Fruit fly (Drosophila melanogaster) whole organism, embryonic: ENCODE measurements around the gene plx.

ENCODE experiments used
- Aef1 ChIP-seq: fragments of 200-800 bp; sonication (Bioruptor generic); IDR thresholded peaks from 3 replicates; pipeline ENCODE4 v1.3.6; 2022; ENCODE audit warnings: missing biosample characterization, missing genetic modification characterization
- Blimp-1 ChIP-seq: fragments of 200-800 bp; sonication (Bioruptor generic); optimal IDR thresholded peaks from 3 replicates; lab custom pipeline; 2018; ENCODE audit warnings: missing biosample characterization, missing genetic modification characterization, mild to moderate bottlenecking, moderate library complexity, missing genetic modification reagents
- C15 ChIP-seq: fragments of 200-800 bp; sonication (Bioruptor generic); IDR thresholded peaks from 3 replicates; pipeline ENCODE4 v1.3.6; 2022; ENCODE audit warnings: missing biosample characterization, missing genetic modification characterization
- CG10979 ChIP-seq: fragments of 200-800 bp; sonication (Bioruptor generic); optimal IDR thresholded peaks from 2 replicates; lab custom pipeline; 2018; ENCODE audit warnings: missing biosample characterization, mild to moderate bottlenecking, missing genetic modification characterization, moderate library complexity
- CG12236 ChIP-seq: fragments of 200-800 bp; sonication (Bioruptor generic); optimal IDR thresholded peaks from 2 replicates; lab custom pipeline; 2016; ENCODE audit warnings: missing biosample characterization, missing genetic modification characterization
- CG12659 ChIP-seq: fragments of 200-800 bp; sonication (Bioruptor generic); optimal IDR thresholded peaks from 3 replicates; lab custom pipeline; 2017; ENCODE audit warnings: mild to moderate bottlenecking, missing biosample characterization, missing genetic modification reagents, missing genetic modification characterization
- CG13424 ChIP-seq: fragments of 200-800 bp; sonication (Bioruptor generic); optimal IDR thresholded peaks from 2 replicates; lab custom pipeline; 2019; ENCODE audit warnings: missing biosample characterization, mild to moderate bottlenecking, missing genetic modification characterization, moderate library complexity
- CG14014 ChIP-seq: fragments of 200-800 bp; sonication (Bioruptor generic); IDR thresholded peaks from 2 replicates; pipeline ENCODE4 v1.3.6; 2022; ENCODE audit warnings: missing biosample characterization, missing genetic modification characterization
- CG14860 ChIP-seq: fragments of 200-800 bp; sonication (Bioruptor generic); IDR thresholded peaks from 3 replicates; pipeline ENCODE4 v1.3.6; 2022; ENCODE audit warnings: missing biosample characterization, missing genetic modification characterization; ENCODE audit not compliant: partially characterized antibody
- CG15479 ChIP-seq: fragments of 200-800 bp; sonication (Bioruptor generic); optimal IDR thresholded peaks from 3 replicates; lab custom pipeline; 2019; ENCODE audit warnings: missing biosample characterization, mild to moderate bottlenecking, missing genetic modification characterization, moderate library complexity
- CG17829 ChIP-seq: fragments of 200-800 bp; optimal IDR thresholded peaks from 2 replicates; lab custom pipeline; 2019; ENCODE audit warnings: missing biosample characterization, mild to moderate bottlenecking, missing genetic modification characterization, moderate library complexity
- CG18262 ChIP-seq: fragments of 200-800 bp; optimal IDR thresholded peaks from 3 replicates; lab custom pipeline; 2019; ENCODE audit warnings: missing biosample characterization, mild to moderate bottlenecking, missing genetic modification characterization, moderate library complexity
- CG2875 ChIP-seq: fragments of 200-800 bp; sonication (Bioruptor generic); optimal IDR thresholded peaks from 2 replicates; lab custom pipeline; 2017; ENCODE audit warnings: missing biosample characterization, mild to moderate bottlenecking, missing genetic modification characterization, missing genetic modification reagents
- CG30020 ChIP-seq: fragments of 200-800 bp; optimal IDR thresholded peaks from 2 replicates; lab custom pipeline; 2019; ENCODE audit warnings: missing biosample characterization, mild to moderate bottlenecking, missing genetic modification characterization, moderate library complexity
- CG34224 ChIP-seq: fragments of 200-800 bp; sonication (Bioruptor generic); IDR thresholded peaks from 3 replicates; pipeline ENCODE4 v1.3.6; 2022; ENCODE audit warnings: missing biosample characterization, missing genetic modification characterization; ENCODE audit not compliant: partially characterized antibody
- CHES-1-like ChIP-seq: fragments of 200-800 bp; sonication (Bioruptor generic); optimal IDR thresholded peaks from 2 replicates; lab custom pipeline; 2016; ENCODE audit warnings: missing biosample characterization, missing genetic modification characterization
- CTCF ChIP-seq: fragments of 200-800 bp; sonication (Bioruptor generic); optimal IDR thresholded peaks from 2 replicates; lab custom pipeline; 2017; ENCODE audit warnings: missing biosample characterization, mild to moderate bottlenecking, missing genetic modification characterization, moderate library complexity
- Dref ChIP-seq: fragments of 200-800 bp; sonication (Bioruptor generic); IDR thresholded peaks from 2 replicates; pipeline ENCODE4 v1.3.6; 2022; ENCODE audit warnings: missing biosample characterization, missing genetic modification characterization
- Ets65A ChIP-seq: fragments of 200-800 bp; sonication (Bioruptor generic); peaks from one replicate; lab custom pipeline; 2016; ENCODE audit warnings: missing biosample characterization, missing genetic modification characterization
- Fer1 ChIP-seq: fragments of 200-800 bp; sonication (Bioruptor generic); optimal IDR thresholded peaks from 2 replicates; lab custom pipeline; 2017; ENCODE audit warnings: missing biosample characterization, mild to moderate bottlenecking, missing genetic modification characterization
- Gug ChIP-seq: fragments of 200-800 bp; sonication (Bioruptor generic); IDR thresholded peaks from 4 replicates; pipeline ENCODE4 v1.3.6; 2022; ENCODE audit warnings: missing biosample characterization, missing genetic modification characterization
- HHEX ChIP-seq: fragments of 200-800 bp; sonication (Bioruptor generic); optimal IDR thresholded peaks from 3 replicates; lab custom pipeline; 2017; ENCODE audit warnings: missing biosample characterization, mild to moderate bottlenecking, missing genetic modification characterization, missing genetic modification reagents
- Hmx ChIP-seq: fragments of 200-800 bp; sonication (Bioruptor generic); optimal IDR thresholded peaks from 2 replicates; lab custom pipeline; 2016; ENCODE audit warnings: missing biosample characterization, missing genetic modification characterization
- Mad ChIP-seq: fragments of 200-800 bp; sonication (Bioruptor generic); optimal IDR thresholded peaks from 2 replicates; lab custom pipeline; 2016; ENCODE audit warnings: missing biosample characterization, missing genetic modification characterization
- Myb ChIP-seq: fragments of 200-800 bp; sonication (Bioruptor generic); optimal IDR thresholded peaks from 2 replicates; lab custom pipeline; 2016; ENCODE audit warnings: missing biosample characterization, missing genetic modification characterization
- Sin3A ChIP-seq: fragments of >200 bp; optimal IDR thresholded peaks from 2 replicates; lab custom pipeline; 2018
- Spps ChIP-seq: fragments of 200-800 bp; sonication (Bioruptor generic); optimal IDR thresholded peaks from 2 replicates; lab custom pipeline; 2018; ENCODE audit warnings: missing biosample characterization, mild to moderate bottlenecking, missing genetic modification characterization
- Ssrp ChIP-seq: fragments of 200-800 bp; sonication (Bioruptor generic); optimal IDR thresholded peaks from 2 replicates; lab custom pipeline; 2018; ENCODE audit warnings: missing biosample characterization, mild to moderate bottlenecking, missing genetic modification characterization, moderate library complexity
- ap ChIP-seq: fragments of 200-800 bp; sonication (Bioruptor generic); IDR thresholded peaks from 2 replicates; pipeline ENCODE4 v1.3.6; 2022; ENCODE audit warnings: missing biosample characterization, missing genetic modification characterization
- br ChIP-seq: fragments of >200 bp; optimal IDR thresholded peaks from 2 replicates; lab custom pipeline; 2017
- cad ChIP-seq: fragments of >200 bp; optimal IDR thresholded peaks from 2 replicates; lab custom pipeline; 2017; ENCODE audit warnings: missing biosample characterization, missing genetic modification characterization
- cg ChIP-seq: fragments of 200-800 bp; sonication (Bioruptor generic); optimal IDR thresholded peaks from 3 replicates; lab custom pipeline; 2019; ENCODE audit warnings: missing biosample characterization, mild to moderate bottlenecking, missing genetic modification characterization, moderate library complexity
- dpn ChIP-seq, 2 experiments: fragments of 200-800 bp; sonication (Bioruptor generic); optimal IDR thresholded peaks; 3 replicates each; lab custom pipeline; 2016; ENCODE audit warnings: missing biosample characterization in 2 of 2, missing genetic modification characterization in 2 of 2
- insv ChIP-seq, 2 experiments: fragments of 200-800 bp; sonication (Bioruptor generic); optimal IDR thresholded peaks; 3 replicates each; lab custom pipeline; 2016 to 2018; ENCODE audit warnings: missing biosample characterization in 2 of 2, missing genetic modification characterization in 2 of 2
- kay ChIP-seq: fragments of 200-800 bp; sonication (Bioruptor generic); optimal IDR thresholded peaks from 2 replicates; lab custom pipeline; 2016; ENCODE audit warnings: missing biosample characterization, missing genetic modification characterization
- rib ChIP-seq: fragments of 200-800 bp; sonication (Bioruptor generic); IDR thresholded peaks from 2 replicates; pipeline ENCODE4 v1.3.6; 2022; ENCODE audit warnings: missing biosample characterization, missing genetic modification characterization
- sens ChIP-seq: fragments of 200-800 bp; sonication (Bioruptor generic); peaks from one replicate; lab custom pipeline; 2016; ENCODE audit warnings: missing biosample characterization, missing genetic modification characterization
- slbo ChIP-seq: fragments of 200-800 bp; sonication (Bioruptor generic); IDR thresholded peaks from 2 replicates; pipeline ENCODE4 v1.3.6; 2022; ENCODE audit warnings: missing biosample characterization, missing genetic modification characterization
- trh ChIP-seq: fragments of 200-800 bp; sonication (Bioruptor generic); optimal IDR thresholded peaks from 2 replicates; lab custom pipeline; 2016; ENCODE audit warnings: missing biosample characterization, missing genetic modification characterization
- unpg ChIP-seq: fragments of 200-800 bp; sonication (Bioruptor generic); optimal IDR thresholded peaks from 3 replicates; lab custom pipeline; 2018; ENCODE audit warnings: missing biosample characterization, mild to moderate bottlenecking, missing genetic modification characterization, moderate library complexity
- vvl ChIP-seq: fragments of 200-800 bp; sonication (Bioruptor generic); IDR thresholded peaks from 2 replicates; pipeline ENCODE4 v1.3.6; 2022; ENCODE audit warnings: missing biosample characterization, missing genetic modification characterization
- zen2 ChIP-seq: fragments of 200-800 bp; sonication (Bioruptor generic); IDR thresholded peaks from 3 replicates; pipeline ENCODE4 v1.3.6; 2022; ENCODE audit warnings: missing biosample characterization, missing genetic modification characterization; ENCODE audit not compliant: partially characterized antibody

The plx gene

DNA sequence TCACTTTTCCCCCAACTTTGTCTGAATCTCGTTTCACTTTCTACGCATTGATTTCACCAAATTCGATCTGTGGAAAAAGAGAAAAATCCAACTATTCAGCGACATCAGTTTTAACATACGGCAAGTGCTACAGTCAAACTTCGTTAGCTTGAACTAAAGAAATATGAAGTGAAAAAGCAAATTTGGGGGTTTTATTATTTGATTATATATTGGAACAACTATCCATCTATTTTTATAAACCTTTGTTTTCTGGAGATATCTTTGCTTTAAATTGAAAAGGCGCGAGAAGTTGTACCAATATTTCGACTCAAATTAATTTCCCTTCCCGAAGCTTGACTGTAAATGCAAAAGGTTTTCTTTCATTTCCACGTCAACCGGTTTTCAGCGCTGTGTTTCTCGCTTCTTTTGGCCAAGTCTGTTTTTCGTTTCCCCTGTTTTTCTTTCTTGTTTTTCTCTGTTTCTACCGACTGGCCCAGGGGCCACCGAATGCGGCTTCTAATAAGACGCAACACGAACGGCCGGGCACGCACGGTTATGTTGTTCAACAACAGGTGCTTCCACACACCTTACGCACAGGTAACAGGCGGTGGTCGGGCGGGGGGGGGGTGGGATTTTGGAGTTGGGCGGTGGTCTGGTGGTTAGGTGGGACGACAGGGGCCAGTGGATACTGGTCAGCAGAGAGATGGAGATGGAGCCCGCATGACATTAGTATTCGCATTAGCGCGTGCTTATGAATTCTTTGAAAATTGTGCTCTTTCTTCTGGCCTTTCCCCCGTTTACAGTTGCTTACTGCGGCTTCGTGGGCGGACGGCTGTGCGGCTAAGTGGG is 2.5 kb upstream of the plx start (continued):
- no peak for TF ChIP-seq trh (GFP tag; lab: Kevin White, UChicago)
- peak; percentile 51 for TF ChIP-seq Spps (tag; lab: Kevin White, UChicago)
- TF ChIP-seq Blimp-1 (GFP tag; lab: Kevin White, UChicago): peak; percentile 92
- TF ChIP-seq Dref (GFP tag; lab: Robert Waterston, UW): no peak
- TF ChIP-seq Myb (GFP tag; lab: Kevin White, UChicago): no peak
- TF ChIP-seq CG14860: no peak
- TF ChIP-seq slbo (GFP tag; lab: Robert Waterston, UW): no peak
- TF ChIP-seq CG10979 (tag; lab: Kevin White, UChicago): peak; percentile 82
- peak; percentile 73 for TF ChIP-seq CG13424 (tag; lab: Kevin White, UChicago)
- TF ChIP-seq Hmx: no peak
- TF ChIP-seq Fer1: peak; percentile 54
- no peak for TF ChIP-seq Aef1 (GFP tag; lab: Robert Waterston, UW)
- TF ChIP-seq C15: no peak
- TF ChIP-seq Gug (GFP tag; lab: Robert Waterston, UW): peak; percentile 10; the same call in 1 of the 4 replicates
- TF ChIP-seq CG2875 (GFP tag; lab: Kevin White, UChicago): peak; percentile 59

DNA sequence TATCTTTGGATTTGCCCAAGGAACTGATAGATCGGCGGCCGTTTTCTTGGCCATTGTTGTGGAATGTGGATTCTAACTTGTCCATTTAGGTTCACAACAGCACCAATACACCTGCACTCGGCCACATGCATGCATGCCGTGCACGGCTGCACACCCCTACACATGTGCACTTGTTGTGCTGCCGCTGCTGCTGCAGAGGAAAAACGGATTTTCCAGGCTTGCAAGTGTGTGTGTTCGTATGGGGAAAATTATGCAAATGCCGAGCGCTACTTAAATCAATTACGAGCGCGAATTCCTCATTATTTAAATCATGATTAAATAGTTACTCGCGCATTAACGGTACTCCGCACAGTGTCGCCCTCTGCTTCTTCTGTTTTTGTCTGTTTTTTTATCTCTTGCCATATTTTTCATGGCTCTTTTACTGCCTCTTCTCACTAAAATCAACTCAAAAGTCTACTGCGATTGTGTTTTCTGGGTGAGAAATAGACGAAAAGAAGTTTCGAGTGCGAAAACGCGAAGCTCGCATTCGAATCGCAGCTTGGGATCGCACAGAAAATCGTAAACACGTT is 1.0 kb upstream of the plx start:
- TF ChIP-seq kay (no peak), CG12659 (GFP tag; lab: Kevin White, UChicago) (no peak), CG30020 (tag; lab: Kevin White, UChicago) (no peak), CG17829 (tag; lab: Kevin White, UChicago) (no peak), zen2 (GFP tag; lab: Robert Waterston, UW) (no peak), ap (GFP tag; lab: Robert Waterston, UW) (no peak), sens (peak; percentile 55), CTCF (GFP tag; lab: Kevin White, UChicago) (peak; percentile 79), CG18262 (no peak), CG34224 (GFP tag; lab: Robert Waterston, UW) (0 out of 3 replicates have a peak, but pooled peaks have one; percentile 33), cad (GFP tag; lab: Kevin White, UChicago) (no peak), Ets65A (GFP tag; lab: Kevin White, UChicago) (peak; percentile 48), unpg (GFP tag; lab: Kevin White, UChicago) (no peak), cg (GFP tag; lab: Kevin White, UChicago) (peak; percentile 85), CG15479 (peak; percentile 76), Ssrp (no peak), vvl (GFP tag; lab: Robert Waterston, UW) (peak; percentile 8; the same call in 1 of the 2 replicates), dpn (GFP tag; optimal IDR thresholded peaks at IDR 0.05; lab: Kevin White, UChicago) (no peak), HHEX (no peak), insv (GFP tag; optimal IDR thresholded peaks at IDR 0.05; lab: Kevin White, UChicago) (peak in 1 of 2 experiments; percentile 25), CG12236 (GFP tag; lab: Kevin White, UChicago) (no peak), Sin3A (lab: Kevin White, UChicago) (no peak), rib (GFP tag; lab: Robert Waterston, UW) (peak; percentile 30; the same call in 1 of the 2 replicates), Mad (GFP tag; lab: Kevin White, UChicago) (no peak), br (lab: Kevin White, UChicago) (no peak), CHES-1-like (GFP tag; lab: Kevin White, UChicago) (no peak), CG14014 (GFP tag; lab: Robert Waterston, UW) (no peak)
